Worm (Caenorhabditis elegans) whole organism, mixed stage, embryonic: ENCODE data around the gene bcl-7.

ENCODE experiments used
- M03D4.4 ChIP-seq: sonication (generic microtip); optimal IDR thresholded peaks from 2 replicates; lab custom pipeline; 2017; ENCODE audit warnings: mild to moderate bottlenecking, missing genetic modification characterization, missing compliant biosample characterization
- bed-3 ChIP-seq: fragments of 200-800 bp; sonication (Bioruptor generic); optimal IDR thresholded peaks from 3 replicates; lab custom pipeline; 2018; ENCODE audit warnings: mild to moderate bottlenecking, missing genetic modification characterization, moderate library complexity, missing compliant biosample characterization
- blmp-1 ChIP-seq: fragments of 150-350 bp; optimal IDR thresholded peaks from 2 replicates; lab custom pipeline; 2014; ENCODE audit warnings: missing biosample characterization, missing genetic modification characterization
- ceh-39 ChIP-seq: fragments of 150-350 bp; optimal IDR thresholded peaks from 2 replicates; lab custom pipeline; 2014; ENCODE audit warnings: missing biosample characterization, missing genetic modification characterization
- ceh-43 ChIP-seq: fragments of 200-800 bp; sonication (Bioruptor generic); optimal IDR thresholded peaks from 2 replicates; lab custom pipeline; 2018; ENCODE audit warnings: mild to moderate bottlenecking, missing genetic modification characterization, moderate library complexity, missing compliant biosample characterization
- ceh-83 ChIP-seq: fragments of 200-800 bp; sonication (Bioruptor generic); optimal IDR thresholded peaks from 2 replicates; lab custom pipeline; 2018; ENCODE audit warnings: mild to moderate bottlenecking, missing genetic modification characterization, missing compliant biosample characterization
- ces-1 ChIP-seq: fragments of 150-350 bp; optimal IDR thresholded peaks from 2 replicates; lab custom pipeline; 2014; ENCODE audit warnings: missing biosample characterization, missing genetic modification reagents, missing genetic modification characterization
- cnd-1 ChIP-seq: fragments of 200-800 bp; sonication (Bioruptor generic); optimal IDR thresholded peaks from 2 replicates; lab custom pipeline; 2018; ENCODE audit warnings: mild to moderate bottlenecking, missing genetic modification characterization, missing compliant biosample characterization
- drap-1 ChIP-seq: fragments of 200-800 bp; sonication (Bioruptor generic); optimal IDR thresholded peaks from 3 replicates; lab custom pipeline; 2018; ENCODE audit warnings: mild to moderate bottlenecking, missing genetic modification characterization, missing compliant biosample characterization
- elt-1 ChIP-seq: sonication (generic microtip); optimal IDR thresholded peaks from 2 replicates; lab custom pipeline; 2017; ENCODE audit warnings: missing genetic modification characterization, mild to moderate bottlenecking, missing compliant biosample characterization, antibody characterized with exemption, moderate library complexity, borderline replicate concordance; ENCODE audit not compliant: insufficient read depth
- elt-3 ChIP-seq: fragments of 150-350 bp; optimal IDR thresholded peaks from 2 replicates; lab custom pipeline; 2014; ENCODE audit warnings: missing biosample characterization, missing genetic modification characterization
- ham-2 ChIP-seq: fragments of 200-800 bp; sonication (Bioruptor generic); optimal IDR thresholded peaks from 2 replicates; lab custom pipeline; 2018; ENCODE audit warnings: mild to moderate bottlenecking, missing genetic modification characterization, missing compliant biosample characterization
- hlh-1 ChIP-seq: fragments of 150-350 bp; optimal IDR thresholded peaks from 2 replicates; lab custom pipeline; 2014; ENCODE audit warnings: missing biosample characterization, missing genetic modification reagents, missing genetic modification characterization
- lin-13 ChIP-seq: fragments of 150-350 bp; optimal IDR thresholded peaks from 2 replicates; lab custom pipeline; 2014; ENCODE audit warnings: missing biosample characterization, missing genetic modification characterization
- lin-32 ChIP-seq: fragments of 200-800 bp; sonication (Bioruptor generic); optimal IDR thresholded peaks from 2 replicates; lab custom pipeline; 2018; ENCODE audit warnings: mild to moderate bottlenecking, missing genetic modification characterization, missing compliant biosample characterization
- lsy-2 ChIP-seq: fragments of 150-350 bp; optimal IDR thresholded peaks from 2 replicates; lab custom pipeline; 2014; ENCODE audit warnings: missing biosample characterization, missing genetic modification characterization
- mab-5 ChIP-seq: fragments of 150-350 bp; optimal IDR thresholded peaks from 2 replicates; lab custom pipeline; 2014; ENCODE audit warnings: missing biosample characterization, missing genetic modification characterization
- mep-1 ChIP-seq: fragments of 150-350 bp; optimal IDR thresholded peaks from 2 replicates; lab custom pipeline; 2017; ENCODE audit warnings: missing biosample characterization, missing genetic modification reagents, missing genetic modification characterization, inconsistent platforms
- mls-2 ChIP-seq: sonication (generic microtip); optimal IDR thresholded peaks from 2 replicates; lab custom pipeline; 2016; ENCODE audit warnings: mild to moderate bottlenecking, missing genetic modification characterization, moderate library complexity, missing compliant biosample characterization
- nhr-12 ChIP-seq: fragments of 150-350 bp; optimal IDR thresholded peaks from 2 replicates; lab custom pipeline; 2014; ENCODE audit warnings: missing biosample characterization, missing genetic modification characterization
- nhr-2 ChIP-seq: fragments of 150-350 bp; optimal IDR thresholded peaks from 2 replicates; lab custom pipeline; 2014; ENCODE audit warnings: missing biosample characterization, missing genetic modification characterization
- nhr-28 ChIP-seq: fragments of 150-350 bp; optimal IDR thresholded peaks from 2 replicates; lab custom pipeline; 2014; ENCODE audit warnings: missing biosample characterization, missing genetic modification characterization
- nhr-76 ChIP-seq: sonication (generic microtip); optimal IDR thresholded peaks from 2 replicates; lab custom pipeline; 2017; ENCODE audit warnings: missing biosample characterization, missing genetic modification characterization
- sem-2 ChIP-seq: fragments of 200-800 bp; sonication (Bioruptor generic); optimal IDR thresholded peaks from 2 replicates; lab custom pipeline; 2018; ENCODE audit warnings: mild to moderate bottlenecking, missing genetic modification characterization, missing compliant biosample characterization
- snpc-4 ChIP-seq: fragments of 150-350 bp; optimal IDR thresholded peaks from 2 replicates; lab custom pipeline; 2014; ENCODE audit warnings: missing biosample characterization, missing genetic modification characterization
- sptf-1 ChIP-seq: sonication (generic microtip); optimal IDR thresholded peaks from 2 replicates; lab custom pipeline; 2017; ENCODE audit warnings: mild to moderate bottlenecking, missing genetic modification characterization, moderate library complexity, missing compliant biosample characterization
- tbx-8 ChIP-seq: fragments of 200-800 bp; sonication (Bioruptor generic); optimal IDR thresholded peaks from 2 replicates; lab custom pipeline; 2018; ENCODE audit warnings: mild to moderate bottlenecking, missing genetic modification characterization, moderate library complexity, missing compliant biosample characterization
- unc-120 ChIP-seq: sonication (generic microtip); optimal IDR thresholded peaks from 2 replicates; lab custom pipeline; 2017; ENCODE audit warnings: missing genetic modification characterization, missing compliant biosample characterization; ENCODE audit not compliant: poor library complexity, severe bottlenecking
- unc-39 ChIP-seq: fragments of 150-350 bp; optimal IDR thresholded peaks from 2 replicates; lab custom pipeline; 2014; ENCODE audit warnings: missing biosample characterization, missing genetic modification characterization
- unc-62 ChIP-seq: fragments of 150-350 bp; optimal IDR thresholded peaks from 2 replicates; lab custom pipeline; 2014; ENCODE audit warnings: missing biosample characterization, missing genetic modification reagents, missing genetic modification characterization
- ztf-11 ChIP-seq: fragments of 150-350 bp; optimal IDR thresholded peaks from 2 replicates; lab custom pipeline; 2014; ENCODE audit warnings: missing biosample characterization, missing genetic modification characterization

Gene bcl-7

ce11 chrIII:5939453-5940296, 13.8 kb downstream of the bcl-7 start, which contains the start of gene ubq-1:
Gene ubq-1 (plus strand): TSS chrIII:5940254.
- TF ChIP-seq bed-3 (no peak), nhr-28 (no peak), sem-2 (no peak), lin-13 (tag; lab: Kevin White, UChicago) (no peak), ham-2 (GFP tag; lab: Kevin White, UChicago) (no peak), unc-39 (tag; lab: Kevin White, UChicago) (no peak), M03D4.4 (tag; lab: Kevin White, UChicago) (peak; percentile 66), ztf-11 (no peak), elt-3 (no peak), mab-5 (no peak), mls-2 (tag; lab: Kevin White, UChicago) (peak; percentile 50), elt-1 (no peak), lsy-2 (tag; lab: Kevin White, UChicago) (no peak), drap-1 (GFP tag; lab: Kevin White, UChicago) (no peak), snpc-4 (tag; lab: Kevin White, UChicago) (no peak), ces-1 (GFP tag; lab: Kevin White, UChicago) (no peak), cnd-1 (peak; percentile 58), nhr-12 (tag; lab: Kevin White, UChicago) (no peak), unc-62 (GFP tag; lab: Kevin White, UChicago) (no peak)
- TF ChIP-seq, all 35 proteins: peak for 3

- TF ChIP-seq blmp-1 (tag; lab: Kevin White, UChicago) (no peak), ztf-11 (no peak), lsy-2 (tag; lab: Kevin White, UChicago) (peak; percentile 19), lin-32 (GFP tag; lab: Kevin White, UChicago) (peak; percentile 46), hlh-1 (tag; lab: Kevin White, UChicago) (peak; percentile 14), ceh-39 (tag; lab: Kevin White, UChicago) (peak; percentile 61), mep-1 (tag; lab: Kevin White, UChicago) (peak; percentile 45), unc-62 (GFP tag; lab: Kevin White, UChicago) (peak; percentile 30), sem-2 (no peak), M03D4.4 (tag; lab: Kevin White, UChicago) (no peak), nhr-76 (no peak), ces-1 (GFP tag; lab: Kevin White, UChicago) (peak; percentile 13), unc-120 (tag; lab: Kevin White, UChicago) (peak; percentile 79)
- TF ChIP-seq, all 35 proteins: peak for 8
Measured at ce11 chrIII:5940525-5940974, 14.7 kb downstream of the bcl-7 start.

ce11 chrIII:5942104-5942503, 16.2 kb downstream of the bcl-7 start:
- TF ChIP-seq sem-2 (no peak), tbx-8 (GFP tag; lab: Kevin White, UChicago) (no peak), ham-2 (GFP tag; lab: Kevin White, UChicago) (peak; percentile 42), unc-120 (tag; lab: Kevin White, UChicago) (no peak), ztf-11 (no peak), elt-1 (peak; percentile 84), nhr-2 (tag; lab: Kevin White, UChicago) (no peak)

ce11 chrIII:5943368-5944180, 17.7 kb downstream of the bcl-7 start:
- TF ChIP-seq nhr-12 (tag; lab: Kevin White, UChicago) (no peak), tbx-8 (GFP tag; lab: Kevin White, UChicago) (no peak), lin-32 (GFP tag; lab: Kevin White, UChicago) (peak; percentile 3), lin-13 (tag; lab: Kevin White, UChicago) (no peak), elt-1 (no peak), ceh-43 (GFP tag; lab: Kevin White, UChicago) (no peak), cnd-1 (no peak), sptf-1 (tag; lab: Kevin White, UChicago) (no peak), ceh-83 (peak; percentile 78), mls-2 (tag; lab: Kevin White, UChicago) (no peak), drap-1 (GFP tag; lab: Kevin White, UChicago) (no peak), hlh-1 (tag; lab: Kevin White, UChicago) (no peak)
